Worm (Caenorhabditis elegans) whole organism, young adult: ENCODE measurements around the gene Y53F4B.7.

Source experiments
- B0019.2 ChIP-seq: fragments of 200-800 bp; sonication (Bioruptor generic); conservative IDR thresholded peaks from 2 replicates; pipeline ENCODE4 v1.3.6; 2022; ENCODE audit warnings: missing genetic modification reagents, missing genetic modification characterization, missing compliant biosample characterization
- C06A6.2 ChIP-seq: fragments of 200-800 bp; sonication (Bioruptor generic); conservative IDR thresholded peaks from 2 replicates; pipeline ENCODE4 v1.3.6; 2022; ENCODE audit warnings: missing genetic modification characterization, missing compliant biosample characterization
- F55B11.4 ChIP-seq: sonication (generic microtip); optimal IDR thresholded peaks from 2 replicates; lab custom pipeline; 2016; ENCODE audit warnings: missing compliant biosample characterization, missing genetic modification characterization, borderline replicate concordance; ENCODE audit not compliant: insufficient read depth
- F57A8.1 ChIP-seq: fragments of 200-800 bp; sonication (Bioruptor generic); optimal IDR thresholded peaks from 2 replicates; lab custom pipeline; 2018; ENCODE audit warnings: mild to moderate bottlenecking, missing genetic modification characterization, moderate library complexity, missing compliant biosample characterization
- F57C9.4 ChIP-seq: sonication (generic microtip); optimal IDR thresholded peaks from 2 replicates; lab custom pipeline; 2017; ENCODE audit warnings: mild to moderate bottlenecking, missing genetic modification characterization, missing compliant biosample characterization
- K12H6.12 ChIP-seq: fragments of 200-800 bp; sonication (Bioruptor generic); optimal IDR thresholded peaks from 2 replicates; lab custom pipeline; 2018; ENCODE audit warnings: mild to moderate bottlenecking, missing genetic modification characterization, missing compliant biosample characterization
- Y53F4B.3 ChIP-seq: fragments of 200-800 bp; sonication (Bioruptor generic); IDR thresholded peaks from 2 replicates; pipeline ENCODE4 v1.3.6; 2022; ENCODE audit warnings: missing genetic modification reagents, missing genetic modification characterization, missing compliant biosample characterization
- Y79H2A.3 ChIP-seq: fragments of 200-800 bp; sonication (Bioruptor generic); conservative IDR thresholded peaks from 2 replicates; pipeline ENCODE4 v1.3.6; 2022; ENCODE audit warnings: missing genetic modification reagents, missing genetic modification characterization, missing compliant biosample characterization
- ZK185.1 ChIP-seq: sonication (generic microtip); optimal IDR thresholded peaks from 2 replicates; lab custom pipeline; 2016; ENCODE audit warnings: mild to moderate bottlenecking, missing genetic modification characterization, missing compliant biosample characterization; ENCODE audit not compliant: poor library complexity, severe bottlenecking
- akir-1 ChIP-seq: fragments of 200-800 bp; sonication (Bioruptor generic); optimal IDR thresholded peaks from 2 replicates; lab custom pipeline; 2018; ENCODE audit warnings: mild to moderate bottlenecking, missing genetic modification characterization, moderate library complexity, missing compliant biosample characterization
- aptf-2 ChIP-seq: fragments of 200-800 bp; sonication (Bioruptor generic); conservative IDR thresholded peaks from 2 replicates; pipeline ENCODE4 v1.3.6; 2022; ENCODE audit warnings: missing genetic modification reagents, missing genetic modification characterization, missing compliant biosample characterization
- attf-3 ChIP-seq: fragments of 200-800 bp; sonication (Bioruptor generic); conservative IDR thresholded peaks from 2 replicates; pipeline ENCODE4 v1.3.6; 2022; ENCODE audit warnings: missing genetic modification reagents, missing genetic modification characterization, missing compliant biosample characterization
- attf-6 ChIP-seq: fragments of 200-800 bp; sonication (Bioruptor generic); IDR thresholded peaks from 2 replicates; pipeline ENCODE4 v1.3.6; 2022; ENCODE audit warnings: missing genetic modification reagents, missing genetic modification characterization, missing compliant biosample characterization
- bed-1 ChIP-seq: fragments of 200-800 bp; sonication (Bioruptor generic); IDR thresholded peaks from 2 replicates; pipeline ENCODE4 v1.3.6; 2022; ENCODE audit warnings: missing genetic modification reagents, missing genetic modification characterization, missing compliant biosample characterization
- cebp-1 ChIP-seq, 2 experiments: fragments of 200-800 bp in 1 of 2; sonication (Bioruptor generic) in 1 of 2; sonication (generic microtip) in 1 of 2; IDR thresholded peaks in 1 of 2; optimal IDR thresholded peaks in 1 of 2; 2 replicates each; pipeline versions ENCODE4 v1.3.6 to Lab custom; 2017 to 2022; ENCODE audit warnings: missing compliant biosample characterization in 2 of 2, missing genetic modification characterization in 2 of 2, mild to moderate bottlenecking in 1 of 2, missing genetic modification reagents in 1 of 2, moderate library complexity in 1 of 2
- cebp-2 ChIP-seq: fragments of 200-800 bp; sonication (Bioruptor generic); IDR thresholded peaks from 2 replicates; pipeline ENCODE4 v1.3.6; 2022; ENCODE audit warnings: missing genetic modification characterization, missing compliant biosample characterization
- ceh-40 ChIP-seq: fragments of 200-800 bp; sonication (Bioruptor generic); IDR thresholded peaks from 2 replicates; pipeline ENCODE4 v1.3.6; 2022; ENCODE audit warnings: missing genetic modification characterization, missing compliant biosample characterization
- ceh-58 ChIP-seq: fragments of 200-800 bp; sonication (Bioruptor generic); IDR thresholded peaks from 2 replicates; pipeline ENCODE4 v1.3.6; 2022; ENCODE audit warnings: missing genetic modification characterization, missing compliant biosample characterization
- dpl-1 ChIP-seq: fragments of 150-350 bp; optimal IDR thresholded peaks from 2 replicates; lab custom pipeline; 2014; ENCODE audit warnings: missing biosample characterization, missing genetic modification reagents, missing genetic modification characterization
- egrh-3 ChIP-seq: fragments of 200-800 bp; sonication (Bioruptor generic); IDR thresholded peaks from 2 replicates; pipeline ENCODE4 v1.3.6; 2022; ENCODE audit warnings: missing genetic modification reagents, missing genetic modification characterization, missing compliant biosample characterization
- gei-17 ChIP-seq: fragments of 200-800 bp; sonication (Bioruptor generic); optimal IDR thresholded peaks from 2 replicates; lab custom pipeline; 2018; ENCODE audit warnings: mild to moderate bottlenecking, missing genetic modification characterization, missing compliant biosample characterization
- him-1 ChIP-seq: sonication (generic microtip); optimal IDR thresholded peaks from 2 replicates; lab custom pipeline; 2016; ENCODE audit warnings: missing genotype, missing genetic modification reagents, missing genetic modification characterization, missing compliant biosample characterization
- hmg-20 ChIP-seq: fragments of 200-800 bp; sonication (Bioruptor generic); IDR thresholded peaks from 2 replicates; pipeline ENCODE4 v1.3.6; 2022; ENCODE audit warnings: missing genetic modification reagents, missing genetic modification characterization, missing compliant biosample characterization
- hrde-1 ChIP-seq: sonication (generic microtip); optimal IDR thresholded peaks from 2 replicates; lab custom pipeline; 2016; ENCODE audit warnings: missing genetic modification characterization, mild to moderate bottlenecking, missing compliant biosample characterization, moderate library complexity, missing genotype, missing genetic modification reagents, borderline replicate concordance
- lin-26 ChIP-seq: fragments of 200-800 bp; sonication (Bioruptor generic); IDR thresholded peaks from 2 replicates; pipeline ENCODE4 v1.3.6; 2022; ENCODE audit warnings: missing genetic modification reagents, missing genetic modification characterization, missing compliant biosample characterization
- lir-1 ChIP-seq: fragments of 200-800 bp; sonication (Bioruptor generic); conservative IDR thresholded peaks from 2 replicates; pipeline ENCODE4 v1.3.6; 2022; ENCODE audit warnings: missing genetic modification reagents, missing genetic modification characterization, missing compliant biosample characterization
- lsl-1 ChIP-seq: fragments of 200-800 bp; sonication (Bioruptor generic); optimal IDR thresholded peaks from 2 replicates; lab custom pipeline; 2018; ENCODE audit warnings: mild to moderate bottlenecking, missing genetic modification characterization, moderate library complexity, missing compliant biosample characterization
- mcd-1 ChIP-seq: fragments of 200-800 bp; sonication (Bioruptor generic); IDR thresholded peaks from 2 replicates; pipeline ENCODE4 v1.3.6; 2022; ENCODE audit warnings: missing genetic modification reagents, missing genetic modification characterization, missing compliant biosample characterization
- nfyb-1 ChIP-seq: fragments of 200-800 bp; sonication (Bioruptor generic); IDR thresholded peaks from 2 replicates; pipeline ENCODE4 v1.3.6; 2022; ENCODE audit warnings: missing genetic modification reagents, missing genetic modification characterization, missing compliant biosample characterization
- nhr-90 ChIP-seq: sonication (generic microtip); optimal IDR thresholded peaks from 2 replicates; lab custom pipeline; 2016; ENCODE audit warnings: missing genotype, mild to moderate bottlenecking, missing genetic modification characterization, missing compliant biosample characterization
- pbrm-1 ChIP-seq: fragments of 200-800 bp; sonication (Bioruptor generic); IDR thresholded peaks from 2 replicates; pipeline ENCODE4 v1.3.6; 2022; ENCODE audit warnings: missing genetic modification reagents, missing genetic modification characterization, missing compliant biosample characterization
- pha-4 ChIP-seq: fragments of 150-350 bp; sonication (generic microtip); optimal IDR thresholded peaks from 2 replicates; lab custom pipeline; 2014; ENCODE audit warnings: missing biosample characterization, missing genetic modification reagents, missing genetic modification characterization
- repo-1 ChIP-seq: sonication (generic microtip); optimal IDR thresholded peaks from 2 replicates; lab custom pipeline; 2017; ENCODE audit warnings: mild to moderate bottlenecking, missing genetic modification characterization, missing compliant biosample characterization
- snpc-4 ChIP-seq, 5 experiments: fragments of 150-350 bp in 1 of 5; sonication (generic microtip) in 4 of 5; optimal IDR thresholded peaks; 2 replicates each; lab custom pipeline; 2014 to 2018; ENCODE audit warnings: missing genetic modification characterization in 5 of 5, missing biosample characterization in 3 of 5, antibody characterized with exemption in 2 of 5, mild to moderate bottlenecking in 2 of 5, missing compliant biosample characterization in 2 of 5, missing genotype in 2 of 5, moderate library complexity in 2 of 5, missing genetic modification reagents in 1 of 5
- xnd-1 ChIP-seq: sonication (generic microtip); optimal IDR thresholded peaks from 2 replicates; lab custom pipeline; 2016; ENCODE audit warnings: missing genotype, missing genetic modification reagents, missing genetic modification characterization, missing compliant biosample characterization
- zfh-2 ChIP-seq: fragments of 200-800 bp; sonication (Bioruptor generic); conservative IDR thresholded peaks from 2 replicates; pipeline ENCODE4 v1.3.6; 2022; ENCODE audit warnings: missing genetic modification reagents, missing genetic modification characterization, missing compliant biosample characterization
- ztf-28 ChIP-seq: fragments of 200-800 bp; sonication (Bioruptor generic); IDR thresholded peaks from 2 replicates; pipeline ENCODE4 v1.3.6; 2022; ENCODE audit warnings: missing genetic modification reagents, missing genetic modification characterization, missing compliant biosample characterization
- ztf-6 ChIP-seq: fragments of 200-800 bp; sonication (Bioruptor generic); IDR thresholded peaks from 2 replicates; pipeline ENCODE4 v1.3.6; 2022; ENCODE audit warnings: missing genetic modification reagents, missing genetic modification characterization, missing compliant biosample characterization

Gene Y53F4B.7

DNA sequence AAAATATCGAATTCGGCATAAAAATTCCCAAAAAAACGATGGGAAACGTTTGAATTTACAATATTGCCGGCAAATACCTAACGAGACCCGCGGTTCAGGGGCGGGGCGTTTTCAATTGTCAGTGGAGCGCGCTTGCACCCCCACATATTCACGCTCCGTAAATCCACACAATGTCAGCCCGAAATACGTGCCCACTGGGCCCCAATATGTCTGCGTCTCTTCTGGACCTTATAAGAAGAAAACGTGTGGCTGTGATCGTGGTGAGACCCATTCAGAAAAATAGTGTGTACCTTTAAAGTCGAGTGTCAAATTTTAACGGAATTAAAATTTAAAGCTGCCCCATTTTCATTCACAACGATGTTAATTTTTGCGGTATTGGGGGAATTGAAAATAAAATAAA is 11.8 kb downstream of the Y53F4B.7 start (continued):
- TF ChIP-seq mcd-1 (GFP tag; lab: Robert Waterston, UW) (peak; percentile 70), nfyb-1 (GFP tag; lab: Robert Waterston, UW) (peak; percentile 75), C06A6.2 (GFP tag; lab: Robert Waterston, UW) (no peak), F57C9.4 (tag; lab: Kevin White, UChicago) (no peak), xnd-1 (tag; lab: Kevin White, UChicago) (peak; percentile 50), lsl-1 (GFP tag; lab: Kevin White, UChicago) (peak; percentile 41), F55B11.4 (tag; lab: Kevin White, UChicago) (no peak)

DNA sequence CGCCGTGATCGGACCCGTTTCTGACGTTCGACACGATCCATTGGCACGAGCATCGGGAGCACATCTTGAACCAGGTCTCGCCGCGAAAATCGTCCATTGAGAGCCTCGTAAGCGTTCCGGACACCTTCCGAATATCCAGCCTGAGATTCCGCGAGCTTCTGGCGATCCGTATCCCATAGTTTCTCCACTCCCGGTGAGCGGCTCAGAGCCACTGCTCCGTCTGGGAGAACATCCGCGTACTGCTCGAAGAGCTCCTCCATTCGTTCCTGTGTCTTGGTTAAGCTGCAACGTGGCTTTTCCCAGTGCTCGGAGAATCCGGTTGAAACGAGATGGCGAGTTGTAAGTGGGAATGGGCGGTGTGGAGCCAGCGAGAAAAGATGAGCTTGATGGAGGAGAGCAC is 12.4 kb downstream of the Y53F4B.7 start:
- TF ChIP-seq C06A6.2 (GFP tag; lab: Robert Waterston, UW) (no peak), egrh-3 (peak; percentile 27; the same call in 1 of the 2 replicates), cebp-1 (GFP tag; IDR thresholded peaks at IDR 0.05; lab: Robert Waterston, UW) (no peak), cebp-1 (tag; optimal IDR thresholded peaks at IDR 0.05; lab: Kevin White, UChicago) (no peak), K12H6.12 (tag; lab: Kevin White, UChicago) (no peak), ztf-6 (GFP tag; lab: Robert Waterston, UW) (no peak), cebp-2 (GFP tag; lab: Robert Waterston, UW) (0 out of 2 replicates have a peak, but pooled peaks have one; percentile 23), ztf-28 (0 out of 2 replicates have a peak, but pooled peaks have one; percentile 48), pbrm-1 (GFP tag; lab: Robert Waterston, UW) (no peak), him-1 (tag; lab: Kevin White, UChicago) (no peak), F57A8.1 (GFP tag; lab: Kevin White, UChicago) (no peak), hrde-1 (tag; lab: Kevin White, UChicago) (no peak), dpl-1 (GFP tag; lab: Kevin White, UChicago) (no peak), gei-17 (GFP tag; lab: Kevin White, UChicago) (no peak), lir-1 (GFP tag; lab: Robert Waterston, UW) (no peak), zfh-2 (GFP tag; lab: Robert Waterston, UW) (peak; percentile 82)
- TF ChIP-seq, all 124 proteins: peak for 4

DNA sequence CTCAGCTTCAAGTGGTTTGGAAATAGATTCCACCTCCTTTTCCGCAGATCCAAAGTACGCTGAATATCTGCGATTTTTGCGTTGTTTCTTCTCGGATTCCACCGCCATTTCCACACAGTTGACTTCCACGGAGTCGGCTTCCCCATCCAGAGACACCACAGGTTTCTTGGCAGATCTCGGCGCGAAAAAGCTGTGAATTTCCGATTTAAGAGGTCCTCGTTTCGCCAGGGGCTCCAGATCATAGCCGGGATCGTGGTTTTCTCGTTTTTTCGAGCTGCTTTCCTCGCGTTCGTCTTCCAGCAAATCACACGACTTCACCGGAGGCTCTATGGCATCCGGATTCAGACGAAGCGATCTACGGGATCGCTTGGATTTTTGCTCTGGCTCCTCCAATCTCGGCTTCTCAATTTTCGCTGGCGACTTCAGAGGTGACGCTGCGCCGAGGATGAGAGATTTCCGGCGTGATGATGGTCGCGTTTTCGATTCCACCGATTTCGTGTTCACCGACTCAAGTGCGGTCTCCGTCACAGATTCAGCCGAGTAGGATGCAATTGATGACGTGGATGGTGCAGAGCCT is 15.9 kb downstream of the Y53F4B.7 start:
- TF ChIP-seq pha-4 (no peak), lin-26 (GFP tag; lab: Robert Waterston, UW) (0 out of 2 replicates have a peak, but pooled peaks have one; percentile 21), attf-3 (no peak; the same call in 1 of the 2 replicates), B0019.2 (no peak), egrh-3 (peak; percentile 18; the same call in 1 of the 2 replicates), attf-6 (no peak), repo-1 (no peak), Y79H2A.3 (GFP tag; lab: Robert Waterston, UW) (no peak), zfh-2 (GFP tag; lab: Robert Waterston, UW) (peak; percentile 34; the same call in 1 of the 2 replicates), ztf-6 (GFP tag; lab: Robert Waterston, UW) (no peak)

DNA sequence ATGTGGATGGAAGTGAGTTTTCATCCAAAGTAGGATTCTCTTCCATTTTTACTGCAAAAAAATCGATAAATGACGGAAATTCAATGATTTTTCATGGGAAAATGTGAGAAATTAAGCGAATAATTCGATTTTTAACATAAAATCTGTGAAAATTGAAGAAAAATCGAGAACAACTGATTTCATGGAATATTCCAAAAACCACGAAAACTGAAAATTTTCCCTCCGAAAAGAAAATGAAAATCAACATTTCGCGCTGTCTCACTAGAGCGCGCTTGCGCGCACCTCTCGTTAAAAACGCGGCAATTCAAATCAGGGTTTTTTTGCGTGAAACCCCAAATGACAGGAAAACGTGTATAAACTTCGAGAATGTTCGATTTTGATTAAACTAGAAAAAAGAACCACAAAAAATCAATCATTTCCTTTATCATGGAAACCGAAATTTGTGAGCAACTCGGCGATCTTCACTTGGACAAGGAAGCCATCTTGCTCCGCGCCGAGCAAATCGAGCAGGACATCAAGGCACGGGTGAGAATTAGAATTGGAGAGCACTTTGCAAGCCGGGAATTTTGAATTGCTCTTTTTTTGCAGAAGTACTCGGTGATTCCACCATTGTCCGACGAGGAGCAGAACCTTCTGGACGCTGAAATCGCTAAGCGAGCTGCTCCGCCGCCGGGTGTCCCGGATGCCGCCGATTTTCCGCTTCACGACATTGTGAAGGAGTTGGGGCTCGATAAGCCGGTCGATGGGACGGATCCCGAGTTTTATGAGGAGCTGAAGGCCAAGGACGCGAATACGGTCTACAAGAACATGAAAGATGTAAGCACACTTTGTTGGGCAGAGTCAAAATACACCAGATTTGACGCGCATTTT is 17.9 kb downstream of the Y53F4B.7 start, which contains the start of the genes Y53F4B.9 and Y53F4B.11:
Gene Y53F4B.9 (minus strand): TSS at position 51 of the 870 bp plus-strand sequence.
Gene Y53F4B.11 (plus strand): TSS at position 383 of the 870 bp plus-strand sequence.
- TF ChIP-seq ceh-58 (GFP tag; lab: Robert Waterston, UW) (no peak), Y79H2A.3 (GFP tag; lab: Robert Waterston, UW) (0 out of 2 replicates have a peak, but pooled peaks have one; percentile 13), akir-1 (GFP tag; lab: Kevin White, UChicago) (no peak), attf-3 (peak; percentile 82), attf-6 (peak; percentile 81), Y53F4B.3 (GFP tag; lab: Robert Waterston, UW) (no peak), aptf-2 (GFP tag; lab: Robert Waterston, UW) (peak; percentile 74; the same call in 1 of the 2 replicates), snpc-4 (GFP tag; optimal IDR thresholded peaks at IDR 0.05; lab: Kevin White, UChicago) (peak; percentile 53), snpc-4 (tag; optimal IDR thresholded peaks at IDR 0.05; lab: Kevin White, UChicago) (peak; percentile 66 to 86 (median 82)), hmg-20 (GFP tag; lab: Robert Waterston, UW) (0 out of 2 replicates have a peak, but pooled peaks have one; percentile 13), bed-1 (GFP tag; lab: Robert Waterston, UW) (no peak), nhr-90 (tag; lab: Kevin White, UChicago) (no peak), lin-26 (GFP tag; lab: Robert Waterston, UW) (0 out of 2 replicates have a peak, but pooled peaks have one; percentile 10), ceh-40 (no peak), ZK185.1 (tag; lab: Kevin White, UChicago) (no peak)
